Fruit fly (Drosophila melanogaster) whole organism, embryonic: ENCODE results near the gene wtrw.

Experiments
- ATbp ChIP-seq: fragments of 200-800 bp; sonication (Bioruptor generic); optimal IDR thresholded peaks from 2 replicates; lab custom pipeline; 2017; ENCODE audit warnings: missing biosample characterization, mild to moderate bottlenecking, missing genetic modification characterization, missing genetic modification reagents
- Atf3 ChIP-seq: fragments of 200-800 bp; sonication (Bioruptor generic); optimal IDR thresholded peaks from 3 replicates; lab custom pipeline; 2016; ENCODE audit warnings: missing biosample characterization, missing genetic modification characterization
- Awh ChIP-seq: fragments of 200-800 bp; sonication (Bioruptor generic); IDR thresholded peaks from 2 replicates; pipeline ENCODE4, ENCODE4 v1.3.6; 2022; ENCODE audit warnings: missing biosample characterization, missing genetic modification characterization
- Blimp-1 ChIP-seq: fragments of 200-800 bp; sonication (Bioruptor generic); optimal IDR thresholded peaks from 3 replicates; lab custom pipeline; 2018; ENCODE audit warnings: missing biosample characterization, missing genetic modification characterization, mild to moderate bottlenecking, moderate library complexity, missing genetic modification reagents
- CG10274 ChIP-seq: fragments of 200-800 bp; sonication (Bioruptor generic); optimal IDR thresholded peaks from 3 replicates; lab custom pipeline; 2017; ENCODE audit warnings: missing biosample characterization, mild to moderate bottlenecking, missing genetic modification characterization
- CG10431 ChIP-seq: fragments of 200-800 bp; sonication (Bioruptor generic); optimal IDR thresholded peaks from 3 replicates; lab custom pipeline; 2018; ENCODE audit warnings: missing biosample characterization, mild to moderate bottlenecking, missing genetic modification characterization
- CG10565 ChIP-seq: fragments of 200-800 bp; sonication (Bioruptor generic); optimal IDR thresholded peaks from 3 replicates; lab custom pipeline; 2016; ENCODE audit warnings: missing biosample characterization, mild to moderate bottlenecking, missing genetic modification characterization
- CG12104 ChIP-seq: fragments of 200-800 bp; sonication (Bioruptor generic); optimal IDR thresholded peaks from 3 replicates; lab custom pipeline; 2016; ENCODE audit warnings: missing biosample characterization, missing genetic modification characterization
- CG12769 ChIP-seq: fragments of 200-800 bp; sonication (Bioruptor generic); optimal IDR thresholded peaks from 2 replicates; lab custom pipeline; 2019; ENCODE audit warnings: missing biosample characterization, mild to moderate bottlenecking, missing genetic modification characterization, moderate library complexity
- CG13287 ChIP-seq: fragments of 200-800 bp; sonication (Bioruptor generic); IDR thresholded peaks from 2 replicates; pipeline ENCODE4 v1.3.6; 2022; ENCODE audit warnings: missing biosample characterization, missing genetic modification characterization; ENCODE audit not compliant: partially characterized antibody
- CG13424 ChIP-seq: fragments of 200-800 bp; sonication (Bioruptor generic); optimal IDR thresholded peaks from 2 replicates; lab custom pipeline; 2019; ENCODE audit warnings: missing biosample characterization, mild to moderate bottlenecking, missing genetic modification characterization, moderate library complexity
- CG13894 ChIP-seq: fragments of 200-800 bp; sonication (Bioruptor generic); optimal IDR thresholded peaks from 3 replicates; lab custom pipeline; 2018; ENCODE audit warnings: missing biosample characterization, mild to moderate bottlenecking, missing genetic modification characterization, moderate library complexity
- CG14860 ChIP-seq: fragments of 200-800 bp; sonication (Bioruptor generic); IDR thresholded peaks from 3 replicates; pipeline ENCODE4 v1.3.6; 2022; ENCODE audit warnings: missing biosample characterization, missing genetic modification characterization; ENCODE audit not compliant: partially characterized antibody
- CG16779 ChIP-seq: fragments of 200-800 bp; sonication (Bioruptor generic); IDR thresholded peaks from 2 replicates; pipeline ENCODE4 v1.3.6; 2022; ENCODE audit warnings: missing biosample characterization, missing genetic modification characterization
- CG18599 ChIP-seq: fragments of 200-800 bp; sonication (Bioruptor generic); optimal IDR thresholded peaks from 3 replicates; lab custom pipeline; 2017; ENCODE audit warnings: missing biosample characterization, missing genetic modification characterization, mild to moderate bottlenecking, moderate library complexity, missing genetic modification reagents
- CG2199 ChIP-seq: fragments of 200-800 bp; sonication (Bioruptor generic); IDR thresholded peaks from 3 replicates; pipeline ENCODE4 v1.3.6; 2022; ENCODE audit warnings: missing biosample characterization, missing genetic modification characterization
- CG3163 ChIP-seq: fragments of 200-800 bp; sonication (Bioruptor generic); optimal IDR thresholded peaks from 3 replicates; lab custom pipeline; 2016; ENCODE audit warnings: missing biosample characterization, missing genetic modification characterization
- CG33213 ChIP-seq: fragments of 200-800 bp; sonication (Bioruptor generic); optimal IDR thresholded peaks from 3 replicates; lab custom pipeline; 2016; ENCODE audit warnings: missing biosample characterization, missing genetic modification characterization
- CG4617 ChIP-seq: fragments of 200-800 bp; sonication (Bioruptor generic); optimal IDR thresholded peaks from 3 replicates; lab custom pipeline; 2016; ENCODE audit warnings: missing biosample characterization, missing genetic modification characterization, borderline replicate concordance
- CG5245 ChIP-seq: fragments of 200-800 bp; sonication (Bioruptor generic); optimal IDR thresholded peaks from 3 replicates; lab custom pipeline; 2016; ENCODE audit warnings: missing biosample characterization, missing genetic modification characterization
- CG6683 ChIP-seq: fragments of 200-800 bp; sonication (Bioruptor generic); optimal IDR thresholded peaks from 2 replicates; lab custom pipeline; 2017; ENCODE audit warnings: missing biosample characterization, mild to moderate bottlenecking, missing genetic modification characterization, missing genetic modification reagents
- CG6765 ChIP-seq: fragments of 200-800 bp; sonication (Bioruptor generic); optimal IDR thresholded peaks from 3 replicates; lab custom pipeline; 2017; ENCODE audit warnings: missing biosample characterization, mild to moderate bottlenecking, missing genetic modification characterization
- CG8924 ChIP-seq: fragments of 200-800 bp; optimal IDR thresholded peaks from 3 replicates; lab custom pipeline; 2019; ENCODE audit warnings: missing biosample characterization, mild to moderate bottlenecking, missing genetic modification characterization, moderate library complexity
- Dip2 ChIP-seq: fragments of 200-800 bp; sonication (Bioruptor generic); IDR thresholded peaks from 2 replicates; pipeline ENCODE4 v1.3.6; 2022; ENCODE audit warnings: missing biosample characterization, missing genetic modification characterization
- Ets65A ChIP-seq: fragments of 200-800 bp; sonication (Bioruptor generic); peaks from one replicate; lab custom pipeline; 2016; ENCODE audit warnings: missing biosample characterization, missing genetic modification characterization
- GATAe ChIP-seq: fragments of 200-800 bp; sonication (Bioruptor generic); conservative IDR thresholded peaks from 2 replicates; pipeline ENCODE4 v1.3.6; 2022; ENCODE audit warnings: missing biosample characterization, missing genetic modification characterization
- HLHmδ ChIP-seq: fragments of 200-800 bp; sonication (Bioruptor generic); optimal IDR thresholded peaks from 2 replicates; lab custom pipeline; 2018; ENCODE audit warnings: missing biosample characterization, mild to moderate bottlenecking, missing genetic modification characterization, moderate library complexity
- Hey ChIP-seq: fragments of 200-800 bp; sonication (Bioruptor generic); optimal IDR thresholded peaks from 3 replicates; lab custom pipeline; 2018; ENCODE audit warnings: missing biosample characterization, mild to moderate bottlenecking, missing genetic modification characterization
- Hr39 ChIP-seq: fragments of >200 bp; optimal IDR thresholded peaks from 2 replicates; lab custom pipeline; 2017
- Max ChIP-seq: fragments of 200-800 bp; sonication (Bioruptor generic); optimal IDR thresholded peaks from 2 replicates; lab custom pipeline; 2016; ENCODE audit warnings: missing biosample characterization, mild to moderate bottlenecking, missing genetic modification characterization
- NFAT ChIP-seq: fragments of 200-800 bp; sonication (Bioruptor generic); IDR thresholded peaks from 2 replicates; pipeline ENCODE4 v1.3.6; 2022; ENCODE audit warnings: missing biosample characterization, missing genetic modification characterization
- Poxn ChIP-seq: fragments of 200-800 bp; sonication (Bioruptor generic); IDR thresholded peaks from 2 replicates; pipeline ENCODE4 v1.3.6; 2022; ENCODE audit warnings: missing biosample characterization, missing genetic modification characterization
- Rx ChIP-seq: fragments of 200-800 bp; sonication (Bioruptor generic); IDR thresholded peaks from 2 replicates; pipeline ENCODE4 v1.3.6; 2022; ENCODE audit warnings: missing biosample characterization, missing genetic modification characterization
- Spps ChIP-seq: fragments of 200-800 bp; sonication (Bioruptor generic); optimal IDR thresholded peaks from 2 replicates; lab custom pipeline; 2018; ENCODE audit warnings: missing biosample characterization, mild to moderate bottlenecking, missing genetic modification characterization
- Ssrp ChIP-seq: fragments of 200-800 bp; sonication (Bioruptor generic); optimal IDR thresholded peaks from 2 replicates; lab custom pipeline; 2018; ENCODE audit warnings: missing biosample characterization, mild to moderate bottlenecking, missing genetic modification characterization, moderate library complexity
- al ChIP-seq: fragments of 200-800 bp; sonication (Bioruptor generic); IDR thresholded peaks from 2 replicates; pipeline ENCODE4 v1.3.6; 2022; ENCODE audit warnings: missing biosample characterization, missing genetic modification characterization
- aop ChIP-seq: fragments of 200-800 bp; sonication (Bioruptor generic); IDR thresholded peaks from 2 replicates; pipeline ENCODE4 v1.3.6; 2022; ENCODE audit warnings: missing biosample characterization, missing genetic modification characterization
- br ChIP-seq: fragments of >200 bp; optimal IDR thresholded peaks from 2 replicates; lab custom pipeline; 2017
- cas ChIP-seq: fragments of 200-800 bp; sonication (Bioruptor generic); IDR thresholded peaks from 2 replicates; pipeline ENCODE4 v1.3.6; 2022; ENCODE audit warnings: missing biosample characterization, missing genetic modification characterization
- chm ChIP-seq: fragments of 200-800 bp; sonication (Bioruptor generic); IDR thresholded peaks from 2 replicates; pipeline ENCODE4 v1.3.6; 2022; ENCODE audit warnings: missing biosample characterization, missing genetic modification characterization
- croc ChIP-seq: fragments of 200-800 bp; sonication (Bioruptor generic); conservative IDR thresholded peaks from 3 replicates; pipeline ENCODE4 v1.3.6; 2022; ENCODE audit warnings: missing biosample characterization, missing genetic modification characterization
- danr ChIP-seq: fragments of 200-800 bp; sonication (Bioruptor generic); IDR thresholded peaks from 2 replicates; pipeline ENCODE4 v1.3.6; 2022; ENCODE audit warnings: missing biosample characterization, missing genetic modification characterization
- dpn ChIP-seq, 2 experiments: fragments of 200-800 bp; sonication (Bioruptor generic); optimal IDR thresholded peaks; 3 replicates each; lab custom pipeline; 2016; ENCODE audit warnings: missing biosample characterization in 2 of 2, missing genetic modification characterization in 2 of 2
- esg ChIP-seq: fragments of 200-800 bp; sonication (Bioruptor generic); conservative IDR thresholded peaks from 2 replicates; pipeline ENCODE4 v1.3.6; 2022; ENCODE audit warnings: missing biosample characterization, missing genetic modification characterization
- hb ChIP-seq: fragments of 200-800 bp; sonication (Bioruptor generic); IDR thresholded peaks from 3 replicates; pipeline ENCODE4 v1.3.6; 2022; ENCODE audit warnings: missing biosample characterization, missing genetic modification characterization; ENCODE audit not compliant: partially characterized antibody
- maf-S ChIP-seq: fragments of 200-800 bp; sonication (Bioruptor generic); optimal IDR thresholded peaks from 2 replicates; lab custom pipeline; 2016; ENCODE audit warnings: missing biosample characterization, missing genetic modification characterization
- mld ChIP-seq: fragments of 200-800 bp; sonication (Bioruptor generic); IDR thresholded peaks from 3 replicates; pipeline ENCODE4 v1.3.6; 2022; ENCODE audit warnings: missing biosample characterization, missing genetic modification characterization; ENCODE audit not compliant: partially characterized antibody
- peb ChIP-seq: fragments of 200-800 bp; sonication (Bioruptor generic); IDR thresholded peaks from 2 replicates; pipeline ENCODE4 v1.3.6; 2022; ENCODE audit warnings: missing biosample characterization, missing genetic modification characterization
- pnt ChIP-seq: fragments of 200-800 bp; sonication (Bioruptor generic); optimal IDR thresholded peaks from 3 replicates; lab custom pipeline; 2016; ENCODE audit warnings: missing biosample characterization, missing genetic modification characterization
- schlank ChIP-seq: fragments of 200-800 bp; sonication (Bioruptor generic); optimal IDR thresholded peaks from 2 replicates; lab custom pipeline; 2018; ENCODE audit warnings: missing biosample characterization, mild to moderate bottlenecking, missing genetic modification characterization
- tin ChIP-seq: fragments of 200-800 bp; sonication (Bioruptor generic); optimal IDR thresholded peaks from 3 replicates; lab custom pipeline; 2016; ENCODE audit warnings: missing biosample characterization, missing genetic modification characterization
- unpg ChIP-seq: fragments of 200-800 bp; sonication (Bioruptor generic); optimal IDR thresholded peaks from 3 replicates; lab custom pipeline; 2018; ENCODE audit warnings: missing biosample characterization, mild to moderate bottlenecking, missing genetic modification characterization, moderate library complexity

The wtrw gene

dm6 chr3R:7907311-7907710 lies 16.2 kb downstream of the wtrw start, which contains the start of the genes Taf7 and EMC1 (continued):
- no peak for TF ChIP-seq Dip2
- no peak for TF ChIP-seq Blimp-1
- 0 out of 2 replicates have a peak, but pooled peaks have one; percentile 13 for TF ChIP-seq esg (GFP tag; lab: Robert Waterston, UW)
- TF ChIP-seq peb (GFP tag; lab: Robert Waterston, UW): no peak
- no peak for TF ChIP-seq CG12104
- 0 out of 2 replicates have a peak, but pooled peaks have one; percentile 17 for TF ChIP-seq al (GFP tag; lab: Robert Waterston, UW)
- TF ChIP-seq HLHmδ (GFP tag; lab: Kevin White, UChicago): no peak
- no peak for TF ChIP-seq CG12769 (tag; lab: Kevin White, UChicago)
- TF ChIP-seq Poxn: no peak
- no peak for TF ChIP-seq schlank
- no peak for TF ChIP-seq Hr39 (lab: Kevin White, UChicago)
- TF ChIP-seq Max (GFP tag; lab: Kevin White, UChicago): peak; percentile 46
- TF ChIP-seq aop (GFP tag; lab: Robert Waterston, UW): no peak
- no peak for TF ChIP-seq GATAe (GFP tag; lab: Robert Waterston, UW)
- TF ChIP-seq Awh (GFP tag; lab: Robert Waterston, UW): no peak
- TF ChIP-seq CG10565 (GFP tag; lab: Kevin White, UChicago): no peak
- no peak for TF ChIP-seq CG16779 (GFP tag; lab: Robert Waterston, UW)
- TF ChIP-seq CG6683: no peak
- peak; percentile 16 for TF ChIP-seq CG3163
- TF ChIP-seq Hey (tag; lab: Kevin White, UChicago): no peak
- TF ChIP-seq CG18599 (GFP tag; lab: Kevin White, UChicago): no peak
- TF ChIP-seq Rx (GFP tag; lab: Robert Waterston, UW): no peak
- no peak for TF ChIP-seq CG10274 (GFP tag; lab: Kevin White, UChicago)
- TF ChIP-seq Spps: no peak
- peak; percentile 96 for TF ChIP-seq Ets65A (GFP tag; lab: Kevin White, UChicago)
- TF ChIP-seq CG13424: peak; percentile 47
- TF ChIP-seq br: no peak
- peak; percentile 29 for TF ChIP-seq Atf3 (GFP tag; lab: Kevin White, UChicago)
- TF ChIP-seq CG14860 (GFP tag; lab: Robert Waterston, UW): peak; percentile 96
- TF ChIP-seq CG13894: no peak
- TF ChIP-seq mld (GFP tag; lab: Robert Waterston, UW): peak; percentile 72; the same call in 2 of the 3 replicates
- no peak for TF ChIP-seq chm
- TF ChIP-seq CG2199 (GFP tag; lab: Robert Waterston, UW): no peak
- TF ChIP-seq CG4617 (GFP tag; lab: Kevin White, UChicago): peak; percentile 90
- TF ChIP-seq CG13287 (GFP tag; lab: Robert Waterston, UW): peak; percentile 94
- no peak for TF ChIP-seq danr (GFP tag; lab: Robert Waterston, UW)
- peak; percentile 96 for TF ChIP-seq hb (GFP tag; lab: Robert Waterston, UW)
- no peak for TF ChIP-seq NFAT (GFP tag; lab: Robert Waterston, UW)
- no peak for TF ChIP-seq CG8924 (tag; lab: Kevin White, UChicago)
- TF ChIP-seq CG6765 (GFP tag; lab: Kevin White, UChicago): no peak
- TF ChIP-seq ATbp (GFP tag; lab: Kevin White, UChicago): no peak
- peak; percentile 28 for TF ChIP-seq maf-S (GFP tag; lab: Kevin White, UChicago)
- TF ChIP-seq Ssrp: no peak
- TF ChIP-seq CG5245 (GFP tag; lab: Kevin White, UChicago): no peak
- peak; percentile 63 for TF ChIP-seq CG33213 (GFP tag; lab: Kevin White, UChicago)
- peak; percentile 34 for TF ChIP-seq tin (GFP tag; lab: Kevin White, UChicago)
- no peak for TF ChIP-seq croc
- no peak for TF ChIP-seq CG10431 (GFP tag; lab: Kevin White, UChicago)
- no peak for TF ChIP-seq unpg
- peak; percentile 61 for TF ChIP-seq pnt (GFP tag; lab: Kevin White, UChicago)
- TF ChIP-seq cas (GFP tag; lab: Robert Waterston, UW): no peak
- peak; percentile 44 to 64 for TF ChIP-seq dpn (GFP tag; optimal IDR thresholded peaks at IDR 0.05; lab: Kevin White, UChicago)
